Worm (Caenorhabditis elegans): ENCODE measurements around the gene mrpl-39.
A peak's percentile ranks its signal among the peaks of the same experiment; 100 is the strongest.

Gene mrpl-39

DNA sequence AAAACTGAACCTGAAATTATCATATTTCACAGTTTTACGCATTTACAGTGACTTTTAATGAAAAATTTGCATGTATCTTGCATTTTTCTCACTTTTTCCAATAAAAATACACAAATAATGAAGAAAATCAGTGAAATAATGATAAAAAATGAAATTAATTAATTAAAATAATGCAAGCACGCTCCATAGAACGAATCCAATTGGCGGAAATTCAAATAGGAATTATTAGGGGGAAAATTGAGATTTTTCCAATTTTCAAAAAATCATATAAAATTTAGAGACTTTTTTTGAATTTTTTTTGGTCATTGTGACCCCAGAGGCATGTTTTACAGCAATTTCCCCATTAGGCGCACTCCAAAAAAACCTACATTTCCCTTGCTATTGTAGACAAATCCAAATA is 630 bp upstream of the mrpl-39 start:
- TF ChIP-seq ttx-3 (tag; optimal IDR thresholded peaks at IDR 0.05), result no peak
- no peak for TF ChIP-seq hlh-13 (GFP tag; optimal IDR thresholded peaks at IDR 0.05)
- no peak for TF ChIP-seq che-1 (tag; optimal IDR thresholded peaks at IDR 0.05)
- no peak for TF ChIP-seq elt-2 (tag; optimal IDR thresholded peaks at IDR 0.05)
- no peak for TF ChIP-seq ceh-34 (tag; optimal IDR thresholded peaks at IDR 0.05)
- no peak for TF ChIP-seq zip-5 (tag; optimal IDR thresholded peaks at IDR 0.05)
- no peak for TF ChIP-seq mec-3 (tag; optimal IDR thresholded peaks at IDR 0.05; ENCODE audit: borderline replicate concordance)
- no peak for TF ChIP-seq ceh-22 (tag; optimal IDR thresholded peaks at IDR 0.05)
- no peak for TF ChIP-seq gmeb-2 (tag; optimal IDR thresholded peaks at IDR 0.05)
- no peak for TF ChIP-seq ahr-1 (tag; optimal IDR thresholded peaks at IDR 0.05)
- TF ChIP-seq unc-3 (GFP tag; conservative IDR thresholded peaks at IDR 0.05), result no peak
- no peak for TF ChIP-seq unc-3 (tag; optimal IDR thresholded peaks at IDR 0.05)
- no peak for TF ChIP-seq ztf-16 (tag; optimal IDR thresholded peaks at IDR 0.05)
- no peak for TF ChIP-seq nhr-11 (tag; optimal IDR thresholded peaks at IDR 0.05)
- no peak for TF ChIP-seq hlh-15 (tag; optimal IDR thresholded peaks at IDR 0.05)
- no peak for TF ChIP-seq pqm-1 (tag; optimal IDR thresholded peaks at IDR 0.05)
- TF ChIP-seq Y22D7AL.16 (tag; optimal IDR thresholded peaks at IDR 0.05), result no peak
- TF ChIP-seq unc-55 (GFP tag; optimal IDR thresholded peaks at IDR 0.05), result no peak

DNA sequence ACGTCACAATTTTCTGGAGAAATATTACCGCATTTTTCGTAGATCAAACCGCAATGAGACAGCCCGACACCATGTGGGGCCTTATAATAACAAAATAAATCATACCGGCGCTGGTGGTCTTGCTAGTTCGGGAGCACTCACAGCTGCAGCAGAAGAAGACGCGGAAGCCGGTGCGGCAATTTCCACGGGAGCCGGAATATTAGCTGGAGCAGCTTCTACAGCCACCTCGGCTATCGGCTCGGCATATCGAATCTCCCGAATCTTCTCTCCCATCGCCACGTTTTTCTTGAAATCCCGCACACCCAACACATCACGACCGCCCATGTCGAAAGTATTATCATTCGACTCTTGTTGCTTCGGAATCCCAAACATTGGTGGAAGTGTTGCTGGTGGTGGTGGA is 3.1 kb downstream of the mrpl-39 start:
- TF ChIP-seq sdc-2 (tag; optimal IDR thresholded peaks at IDR 0.05), result no peak
- no peak for TF ChIP-seq pat-9 (tag; optimal IDR thresholded peaks at IDR 0.05)
- TF ChIP-seq hlh-30 (tag; optimal IDR thresholded peaks at IDR 0.05; ENCODE audit: insufficient read depth), result no peak

DNA sequence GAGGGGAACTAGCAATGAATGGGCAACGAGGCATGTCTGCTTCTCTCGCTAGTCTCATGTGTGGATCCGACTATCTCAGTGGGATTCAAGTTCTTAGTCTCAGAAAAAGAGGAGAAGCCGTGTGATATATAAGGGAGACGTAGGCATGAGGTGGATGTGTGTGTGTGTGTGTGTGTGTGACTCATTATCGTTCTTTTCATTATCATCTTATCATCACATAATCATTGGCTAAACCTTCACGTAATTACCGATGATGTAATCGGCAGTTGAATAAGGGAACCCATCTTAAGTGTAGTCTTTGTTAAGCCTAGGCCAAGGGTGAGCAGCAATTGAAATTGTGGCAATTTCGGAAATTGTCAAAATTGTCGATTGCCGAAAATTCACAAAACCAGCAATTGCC is 8.6 kb downstream of the mrpl-39 start, which contains the start of gene Y32G9B.1:
Gene Y32G9B.1, minus strand, starts transcription at position 101 of the 400 bp plus-strand sequence.
- peak; percentile 29 for TF ChIP-seq elt-2 (tag; optimal IDR thresholded peaks at IDR 0.05)
- TF ChIP-seq ceh-19 (GFP tag; optimal IDR thresholded peaks at IDR 0.05), result no peak

DNA sequence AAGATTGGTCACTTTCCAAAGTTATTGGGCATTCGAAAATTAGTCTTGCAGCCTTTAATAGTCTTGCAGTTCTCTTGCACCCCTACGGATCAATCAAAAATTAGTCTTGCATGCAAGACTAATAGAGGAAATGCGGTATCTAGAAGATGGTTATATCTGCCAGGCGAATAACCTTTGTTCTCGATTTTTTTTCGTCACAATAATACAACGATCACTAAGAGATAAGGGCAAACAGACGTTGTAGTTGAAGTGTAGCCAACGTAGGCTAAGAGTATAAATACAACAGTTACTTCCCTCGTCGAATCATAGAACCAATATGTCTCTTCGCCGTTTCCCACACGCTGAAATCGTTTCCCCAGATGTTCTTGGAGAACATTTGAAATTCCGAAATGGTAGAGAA is 20.4 kb downstream of the mrpl-39 start, which contains the start of gene T10B5.8:
Gene T10B5.8, plus strand, starts transcription at position 301 of the 400 bp plus-strand sequence.
- TF ChIP-seq hlh-30 (tag; optimal IDR thresholded peaks at IDR 0.05; ENCODE audit: insufficient read depth) (no peak), lim-6 (tag; optimal IDR thresholded peaks at IDR 0.05) (no peak), ceh-48 (tag; optimal IDR thresholded peaks at IDR 0.05) (no peak), syd-9 (tag; optimal IDR thresholded peaks at IDR 0.05) (no peak), Y22D7AL.16 (tag; optimal IDR thresholded peaks at IDR 0.05) (no peak), ceh-22 (tag; optimal IDR thresholded peaks at IDR 0.05) (no peak), unc-42 (tag; optimal IDR thresholded peaks at IDR 0.05) (no peak), unc-86 (tag; optimal IDR thresholded peaks at IDR 0.05) (no peak), sdc-2 (tag; optimal IDR thresholded peaks at IDR 0.05) (no peak), hlh-13 (GFP tag; optimal IDR thresholded peaks at IDR 0.05) (no peak), tbx-2 (tag; optimal IDR thresholded peaks at IDR 0.05) (no peak), gmeb-2 (tag; optimal IDR thresholded peaks at IDR 0.05) (no peak), pag-3 (tag; optimal IDR thresholded peaks at IDR 0.05; ENCODE audit: borderline replicate concordance) (no peak), pha-4 (tag; optimal IDR thresholded peaks at IDR 0.05) (no peak), ceh-2 (tag; optimal IDR thresholded peaks at IDR 0.05) (no peak), C38D4.7 (GFP tag; optimal IDR thresholded peaks at IDR 0.05) (no peak), pha-2 (tag; optimal IDR thresholded peaks at IDR 0.05) (no peak), sox-4 (tag; optimal IDR thresholded peaks at IDR 0.05) (no peak), ceh-19 (GFP tag; optimal IDR thresholded peaks at IDR 0.05) (no peak)

DNA sequence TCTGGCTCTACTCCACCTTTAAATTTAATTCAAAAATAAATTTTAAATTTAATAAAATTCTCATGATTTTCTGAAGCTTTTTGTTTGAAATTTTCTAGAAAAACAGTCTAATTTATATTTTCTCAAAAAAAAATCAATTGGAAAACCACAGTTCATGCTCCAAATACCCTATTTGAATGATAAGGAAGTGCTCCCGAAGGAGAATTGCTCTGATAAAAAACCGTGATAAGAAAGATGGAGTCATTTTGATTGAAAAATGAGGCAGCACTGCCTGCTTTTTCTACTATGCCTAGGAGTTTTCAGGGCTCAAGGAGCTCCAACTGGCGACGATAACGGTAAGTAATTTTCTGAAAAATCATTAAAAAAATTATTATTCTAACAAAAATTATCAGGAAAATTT is 24.6 kb downstream of the mrpl-39 start, which contains the start of gene T10B5.7:
Gene T10B5.7, plus strand, starts transcription at position 225 of the 400 bp plus-strand sequence.
- no peak for TF ChIP-seq K02D7.2 (tag; optimal IDR thresholded peaks at IDR 0.05)
- TF ChIP-seq elt-2 (tag; optimal IDR thresholded peaks at IDR 0.05), result peak; percentile 79
